Worm (Caenorhabditis elegans) whole organism, L2 larva: ENCODE results near the gene mes-2.

Source experiments
- C34F6.9 ChIP-seq: fragments of 150-350 bp; optimal IDR thresholded peaks from 2 replicates; lab custom pipeline; 2014; ENCODE audit warnings: missing biosample characterization, missing genetic modification characterization
- F13H6.1 ChIP-seq: sonication (generic microtip); optimal IDR thresholded peaks from 2 replicates; lab custom pipeline; 2016; ENCODE audit warnings: missing genetic modification characterization, missing compliant biosample characterization
- R02D3.7 ChIP-seq: fragments of 150-350 bp; optimal IDR thresholded peaks from 2 replicates; lab custom pipeline; 2014; ENCODE audit warnings: missing biosample characterization, missing genetic modification characterization
- Y55F3AM.14 ChIP-seq: fragments of 200-800 bp; sonication (Bioruptor generic); optimal IDR thresholded peaks from 2 replicates; lab custom pipeline; 2018; ENCODE audit warnings: mild to moderate bottlenecking, missing genetic modification characterization, missing compliant biosample characterization
- ZK546.5 ChIP-seq: sonication (generic microtip); optimal IDR thresholded peaks from 2 replicates; lab custom pipeline; 2017; ENCODE audit warnings: missing biosample characterization, missing genetic modification characterization
- alr-1 ChIP-seq: fragments of 150-350 bp; optimal IDR thresholded peaks from 2 replicates; lab custom pipeline; 2014; ENCODE audit warnings: missing biosample characterization, missing genetic modification characterization
- aly-2 ChIP-seq: fragments of 150-350 bp; optimal IDR thresholded peaks from 2 replicates; lab custom pipeline; 2014; ENCODE audit warnings: missing biosample characterization, missing genetic modification characterization
- ama-1 ChIP-seq: fragments of 150-350 bp; optimal IDR thresholded peaks from 2 replicates; lab custom pipeline; 2018; ENCODE audit warnings: inconsistent platforms
- blmp-1 ChIP-seq: sonication (generic microtip); optimal IDR thresholded peaks from 2 replicates; lab custom pipeline; 2017; ENCODE audit warnings: missing genetic modification characterization, mild to moderate bottlenecking, missing compliant biosample characterization, antibody characterized with exemption, moderate library complexity; ENCODE audit not compliant: insufficient read depth
- ceh-16 ChIP-seq: fragments of 150-350 bp; optimal IDR thresholded peaks from 2 replicates; lab custom pipeline; 2014; ENCODE audit warnings: missing biosample characterization, missing genetic modification characterization
- ceh-82 ChIP-seq: fragments of 150-350 bp; optimal IDR thresholded peaks from 2 replicates; lab custom pipeline; 2014; ENCODE audit warnings: missing biosample characterization, missing genetic modification characterization
- crh-2 ChIP-seq: sonication (generic microtip); optimal IDR thresholded peaks from 2 replicates; lab custom pipeline; 2017; ENCODE audit warnings: missing biosample characterization, missing genetic modification characterization
- dmd-4 ChIP-seq: sonication (generic microtip); optimal IDR thresholded peaks from 2 replicates; lab custom pipeline; 2017; ENCODE audit warnings: missing biosample characterization, missing genetic modification characterization
- egl-27 ChIP-seq: sonication (generic microtip); optimal IDR thresholded peaks from 3 replicates; lab custom pipeline; 2017; ENCODE audit warnings: missing biosample characterization, missing genetic modification reagents, missing genetic modification characterization
- elt-1 ChIP-seq: fragments of 150-350 bp; optimal IDR thresholded peaks from 2 replicates; lab custom pipeline; 2014; ENCODE audit warnings: missing biosample characterization, missing genetic modification characterization
- elt-3 ChIP-seq: sonication (generic microtip); optimal IDR thresholded peaks from 2 replicates; lab custom pipeline; 2017; ENCODE audit warnings: missing biosample characterization, missing genetic modification characterization
- fos-1 ChIP-seq: fragments of 150-350 bp; optimal IDR thresholded peaks from 2 replicates; lab custom pipeline; 2014; ENCODE audit warnings: missing biosample characterization, missing genetic modification characterization
- gmeb-1 ChIP-seq: fragments of 150-350 bp; optimal IDR thresholded peaks from 2 replicates; lab custom pipeline; 2014; ENCODE audit warnings: missing biosample characterization, missing genetic modification characterization
- lin-11 ChIP-seq: fragments of 150-350 bp; sonication (generic microtip); optimal IDR thresholded peaks from 2 replicates; lab custom pipeline; 2014; ENCODE audit warnings: missing biosample characterization, missing genetic modification characterization, inconsistent platforms, mixed read lengths
- lin-13 ChIP-seq: fragments of 150-350 bp; optimal IDR thresholded peaks from 2 replicates; lab custom pipeline; 2014; ENCODE audit warnings: missing biosample characterization, missing genetic modification reagents, missing genetic modification characterization
- lin-39 ChIP-seq: fragments of 150-350 bp; optimal IDR thresholded peaks from 2 replicates; lab custom pipeline; 2014; ENCODE audit warnings: missing biosample characterization, missing genetic modification reagents, missing genetic modification characterization
- lsy-2 ChIP-seq, 2 experiments: fragments of 150-350 bp in 1 of 2; sonication (generic microtip) in 1 of 2; optimal IDR thresholded peaks; 2 replicates each; lab custom pipeline; 2014 to 2017; ENCODE audit warnings: missing biosample characterization in 2 of 2, missing genetic modification characterization in 2 of 2
- mab-5 ChIP-seq: fragments of 150-350 bp; optimal IDR thresholded peaks from 2 replicates; lab custom pipeline; 2014; ENCODE audit warnings: missing biosample characterization, missing genetic modification characterization
- mbf-1 ChIP-seq: sonication (generic microtip); optimal IDR thresholded peaks from 2 replicates; lab custom pipeline; 2017; ENCODE audit warnings: missing biosample characterization, missing genetic modification characterization
- mdl-1 ChIP-seq, 2 experiments: fragments of 150-350 bp in 1 of 2; sonication (generic microtip) in 1 of 2; optimal IDR thresholded peaks; 2 replicates each; lab custom pipeline; 2017; ENCODE audit warnings: missing biosample characterization in 2 of 2, missing genetic modification characterization in 2 of 2
- nhr-10 ChIP-seq: sonication (generic microtip); optimal IDR thresholded peaks from 2 replicates; lab custom pipeline; 2017; ENCODE audit warnings: missing biosample characterization, missing genetic modification characterization
- nhr-11 ChIP-seq: fragments of 150-350 bp; optimal IDR thresholded peaks from 2 replicates; lab custom pipeline; 2014; ENCODE audit warnings: missing biosample characterization, missing genetic modification characterization
- nhr-12 ChIP-seq: fragments of 150-350 bp; optimal IDR thresholded peaks from 2 replicates; lab custom pipeline; 2014; ENCODE audit warnings: missing biosample characterization, missing genetic modification characterization
- nhr-129 ChIP-seq: fragments of 150-350 bp; optimal IDR thresholded peaks from 2 replicates; lab custom pipeline; 2014; ENCODE audit warnings: missing biosample characterization, missing genetic modification characterization
- nhr-21 ChIP-seq: fragments of 150-350 bp; optimal IDR thresholded peaks from 2 replicates; lab custom pipeline; 2014; ENCODE audit warnings: missing biosample characterization, missing genetic modification characterization
- nhr-23 ChIP-seq: fragments of 150-350 bp; optimal IDR thresholded peaks from 2 replicates; lab custom pipeline; 2014; ENCODE audit warnings: missing biosample characterization, missing genetic modification reagents, missing genetic modification characterization
- nhr-237 ChIP-seq: fragments of 150-350 bp; optimal IDR thresholded peaks from 2 replicates; lab custom pipeline; 2014; ENCODE audit warnings: missing biosample characterization, missing genetic modification characterization
- nhr-25 ChIP-seq: fragments of 150-350 bp; sonication (generic microtip); optimal IDR thresholded peaks from 3 replicates; lab custom pipeline; 2014; ENCODE audit warnings: missing biosample characterization, missing genetic modification characterization
- nhr-6 ChIP-seq: fragments of 150-350 bp; optimal IDR thresholded peaks from 2 replicates; lab custom pipeline; 2014; ENCODE audit warnings: missing biosample characterization, missing genetic modification characterization
- nhr-77 ChIP-seq: fragments of 150-350 bp; optimal IDR thresholded peaks from 2 replicates; lab custom pipeline; 2014; ENCODE audit warnings: missing biosample characterization, missing genetic modification characterization
- peb-1 ChIP-seq: fragments of 150-350 bp; optimal IDR thresholded peaks from 2 replicates; lab custom pipeline; 2014; ENCODE audit warnings: missing biosample characterization, missing genetic modification characterization
- sem-4 ChIP-seq: fragments of 150-350 bp; optimal IDR thresholded peaks from 2 replicates; lab custom pipeline; 2014; ENCODE audit warnings: missing biosample characterization, missing genetic modification reagents, missing genetic modification characterization
- skn-1 ChIP-seq: sonication (generic microtip); optimal IDR thresholded peaks from 2 replicates; lab custom pipeline; 2017; ENCODE audit warnings: missing biosample characterization, missing genetic modification characterization
- sma-3 ChIP-seq: sonication (generic microtip); optimal IDR thresholded peaks from 2 replicates; lab custom pipeline; 2016; ENCODE audit warnings: missing genetic modification reagents, missing genetic modification characterization, missing compliant biosample characterization
- sma-9 ChIP-seq, 2 experiments: fragments of 150-350 bp in 1 of 2; sonication (generic microtip) in 1 of 2; optimal IDR thresholded peaks; 2 replicates each; lab custom pipeline; 2014 to 2016; ENCODE audit warnings: missing genetic modification characterization in 2 of 2, mild to moderate bottlenecking in 1 of 2, missing biosample characterization in 1 of 2, missing compliant biosample characterization in 1 of 2, missing genetic modification reagents in 1 of 2, moderate library complexity in 1 of 2
- snpc-4 ChIP-seq: fragments of 150-350 bp; optimal IDR thresholded peaks from 2 replicates; lab custom pipeline; 2014; ENCODE audit warnings: missing biosample characterization, missing genetic modification characterization
- unc-39 ChIP-seq: fragments of 150-350 bp; optimal IDR thresholded peaks from 2 replicates; lab custom pipeline; 2014; ENCODE audit warnings: missing biosample characterization, missing genetic modification characterization
- unc-55 ChIP-seq: fragments of 150-350 bp; sonication (generic microtip); optimal IDR thresholded peaks from 3 replicates; lab custom pipeline; 2014; ENCODE audit warnings: missing biosample characterization, missing genetic modification reagents, missing genetic modification characterization
- unc-62 ChIP-seq: fragments of 150-350 bp; optimal IDR thresholded peaks from 2 replicates; lab custom pipeline; 2014; ENCODE audit warnings: missing biosample characterization, missing genetic modification reagents, missing genetic modification characterization
- zag-1 ChIP-seq: fragments of 150-350 bp; optimal IDR thresholded peaks from 2 replicates; lab custom pipeline; 2014; ENCODE audit warnings: missing biosample characterization, missing genetic modification characterization
- ztf-1 ChIP-seq: fragments of 200-800 bp; sonication (Bioruptor generic); conservative IDR thresholded peaks from 2 replicates; pipeline ENCODE4 v1.3.6; 2022; ENCODE audit warnings: missing genetic modification characterization, missing compliant biosample characterization
- ztf-11 ChIP-seq: sonication (generic microtip); optimal IDR thresholded peaks from 2 replicates; lab custom pipeline; 2017; ENCODE audit warnings: missing biosample characterization, missing genetic modification characterization
- ztf-4 ChIP-seq: fragments of 150-350 bp; optimal IDR thresholded peaks from 2 replicates; lab custom pipeline; 2014; ENCODE audit warnings: missing biosample characterization, missing genetic modification characterization

The mes-2 gene

ce11 chrII:14393766-14394165 lies 10.0 kb downstream of the mes-2 start:
- TF ChIP-seq lsy-2 (tag; optimal IDR thresholded peaks at IDR 0.05; lab: Kevin White, UChicago) (no peak), egl-27 (no peak), ztf-1 (no peak), lin-39 (tag; lab: Kevin White, UChicago) (no peak), gmeb-1 (no peak), mab-5 (no peak), sma-3 (GFP tag; lab: Kevin White, UChicago) (no peak)

DNA sequence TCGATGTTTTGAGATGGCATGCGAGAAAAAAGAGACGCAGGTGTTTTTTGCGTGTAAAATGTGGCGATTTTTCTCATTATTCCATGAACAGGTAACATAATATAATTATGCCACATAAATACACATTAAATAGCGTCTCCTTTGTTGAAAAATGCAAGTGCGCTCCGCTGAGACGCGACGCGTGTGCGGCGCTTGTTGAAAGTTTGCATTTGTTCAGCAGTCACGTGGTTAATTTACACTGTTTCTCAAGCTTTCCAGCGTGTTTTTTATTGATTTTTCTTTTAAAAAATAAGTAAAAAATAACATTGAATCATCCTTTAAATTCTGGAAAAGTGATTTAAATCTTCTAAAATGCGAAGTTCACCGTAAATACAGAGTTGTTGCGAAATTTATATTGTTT lies 15.8 kb downstream of the mes-2 start:
- TF ChIP-seq R02D3.7 (no peak), C34F6.9 (peak; percentile 99), nhr-12 (no peak), snpc-4 (tag; lab: Kevin White, UChicago) (peak; percentile 72), nhr-6 (tag; lab: Kevin White, UChicago) (peak; percentile 28), nhr-23 (tag; lab: Kevin White, UChicago) (no peak), unc-62 (no peak), dmd-4 (tag; lab: Kevin White, UChicago) (no peak), fos-1 (tag; lab: Kevin White, UChicago) (peak; percentile 80), nhr-129 (tag; lab: Kevin White, UChicago) (peak; percentile 89), zag-1 (no peak), blmp-1 (peak; percentile 62), ZK546.5 (tag; lab: Kevin White, UChicago) (no peak), unc-39 (tag; lab: Kevin White, UChicago) (no peak), ceh-16 (tag; lab: Kevin White, UChicago) (peak; percentile 10), egl-27 (no peak), crh-2 (tag; lab: Kevin White, UChicago) (peak; percentile 96), gmeb-1 (peak; percentile 84), nhr-11 (tag; lab: Kevin White, UChicago) (no peak), nhr-21 (peak; percentile 80), alr-1 (tag; lab: Kevin White, UChicago) (no peak), skn-1 (tag; lab: Kevin White, UChicago) (no peak), sem-4 (peak; percentile 89), nhr-237 (no peak), ztf-1 (no peak), sma-9 (GFP tag; optimal IDR thresholded peaks at IDR 0.05; lab: Kevin White, UChicago) (no peak), sma-9 (tag; optimal IDR thresholded peaks at IDR 0.05; lab: Kevin White, UChicago) (no peak), elt-3 (tag; lab: Kevin White, UChicago) (no peak), sma-3 (GFP tag; lab: Kevin White, UChicago) (peak; percentile 84), lsy-2 (tag; optimal IDR thresholded peaks at IDR 0.05; lab: Kevin White, UChicago) (peak; percentile 65 to 94), ztf-4 (peak; percentile 60), nhr-10 (tag; lab: Kevin White, UChicago) (no peak), nhr-77 (tag; lab: Kevin White, UChicago) (no peak), unc-55 (GFP tag; lab: Kevin White, UChicago) (peak; percentile 93), ama-1 (peak; percentile 70), mbf-1 (tag; lab: Kevin White, UChicago) (no peak), F13H6.1 (tag; lab: Kevin White, UChicago) (peak; percentile 77), lin-11 (tag; lab: Kevin White, UChicago) (peak; percentile 81), lin-13 (GFP tag; lab: Kevin White, UChicago) (peak; percentile 89), ceh-82 (tag; lab: Kevin White, UChicago) (no peak), elt-1 (tag; lab: Kevin White, UChicago) (no peak), peb-1 (tag; lab: Kevin White, UChicago) (no peak), Y55F3AM.14 (no peak), aly-2 (tag; lab: Kevin White, UChicago) (no peak), mab-5 (peak; percentile 74), nhr-25 (tag; lab: Kevin White, UChicago) (peak; percentile 93), mdl-1 (tag; optimal IDR thresholded peaks at IDR 0.05; lab: Kevin White, UChicago) (peak; percentile 73 to 93), lin-39 (tag; lab: Kevin White, UChicago) (no peak), ztf-11 (tag; lab: Kevin White, UChicago) (no peak)
